Worm (Caenorhabditis elegans) whole organism, L1 larva: Measurements from ENCODE around the gene Y43F8C.9.

Experiments used
- C16A3.4 ChIP-seq: fragments of 150-350 bp; optimal IDR thresholded peaks from 2 replicates; lab custom pipeline; 2014; ENCODE audit warnings: missing biosample characterization, missing genetic modification characterization
- F16B12.6 ChIP-seq: fragments of 150-350 bp; optimal IDR thresholded peaks from 2 replicates; lab custom pipeline; 2014; ENCODE audit warnings: missing biosample characterization, missing genetic modification characterization
- blmp-1 ChIP-seq: fragments of 150-350 bp; optimal IDR thresholded peaks from 2 replicates; lab custom pipeline; 2014; ENCODE audit warnings: missing biosample characterization, missing genetic modification characterization
- ceh-8 ChIP-seq: fragments of 200-800 bp; sonication (Bioruptor generic); optimal IDR thresholded peaks from 2 replicates; lab custom pipeline; 2018; ENCODE audit warnings: mild to moderate bottlenecking, missing genetic modification characterization, moderate library complexity, missing compliant biosample characterization
- ceh-82 ChIP-seq, 3 experiments: fragments of 150-350 bp in 1 of 3; sonication (generic microtip) in 2 of 3; optimal IDR thresholded peaks; 2 replicates each; lab custom pipeline; 2014 to 2017; ENCODE audit warnings: missing biosample characterization in 3 of 3, missing genetic modification characterization in 3 of 3
- ceh-88 ChIP-seq: fragments of 200-800 bp; sonication (Bioruptor generic); IDR thresholded peaks from 2 replicates; pipeline ENCODE4 v1.3.6; 2022; ENCODE audit warnings: missing genetic modification characterization, missing compliant biosample characterization
- efl-1 ChIP-seq, 4 experiments: fragments of 150-350 bp; optimal IDR thresholded peaks in 3 of 4; peaks in 1 of 4; 1 replicate in 1 of 4; 2 replicates in 3 of 4; lab custom pipeline; 2014; ENCODE audit warnings: missing biosample characterization in 2 of 4, missing genetic modification characterization in 2 of 4, missing genetic modification reagents in 2 of 4
- egl-13 ChIP-seq: sonication (generic microtip); optimal IDR thresholded peaks from 2 replicates; lab custom pipeline; 2016; ENCODE audit warnings: missing genotype, missing genetic modification reagents, missing genetic modification characterization, missing compliant biosample characterization
- elt-2 ChIP-seq: sonication (generic microtip); optimal IDR thresholded peaks from 2 replicates; lab custom pipeline; 2016; ENCODE audit warnings: missing genetic modification characterization, mild to moderate bottlenecking, inconsistent platforms, missing compliant biosample characterization, missing genetic modification reagents
- elt-3 ChIP-seq, 6 experiments: fragments of 150-350 bp in 1 of 6; sonication (generic microtip); optimal IDR thresholded peaks; 2 replicates each; lab custom pipeline; 2017 to 2018; ENCODE audit warnings: missing biosample characterization in 6 of 6, missing genetic modification characterization in 6 of 6, inconsistent platforms in 1 of 6
- fkh-4 ChIP-seq: sonication (generic microtip); optimal IDR thresholded peaks from 2 replicates; lab custom pipeline; 2016; ENCODE audit warnings: missing compliant biosample characterization, missing genetic modification characterization, borderline replicate concordance
- fkh-8 ChIP-seq: sonication (generic microtip); optimal IDR thresholded peaks from 2 replicates; lab custom pipeline; 2016; ENCODE audit warnings: mild to moderate bottlenecking, missing genetic modification characterization, missing compliant biosample characterization
- fos-1 ChIP-seq: fragments of 150-350 bp; optimal IDR thresholded peaks from 2 replicates; lab custom pipeline; 2014; ENCODE audit warnings: missing biosample characterization, missing genetic modification characterization
- grh-1 ChIP-seq: fragments of 200-800 bp; sonication (Bioruptor generic); IDR thresholded peaks from 2 replicates; pipeline ENCODE4 v1.3.6; 2022; ENCODE audit warnings: missing genetic modification reagents, missing genetic modification characterization, missing compliant biosample characterization
- isw-1 ChIP-seq: fragments of 200-800 bp; sonication (Bioruptor generic); IDR thresholded peaks from 2 replicates; pipeline ENCODE4 v1.3.6; 2022; ENCODE audit warnings: missing genetic modification characterization, missing compliant biosample characterization
- jun-1 ChIP-seq: fragments of 150-350 bp; optimal IDR thresholded peaks from 2 replicates; lab custom pipeline; 2014; ENCODE audit warnings: missing biosample characterization, missing genetic modification reagents, missing genetic modification characterization
- lin-13 ChIP-seq: fragments of 150-350 bp; optimal IDR thresholded peaks from 2 replicates; lab custom pipeline; 2014; ENCODE audit warnings: missing biosample characterization, missing genetic modification reagents, missing genetic modification characterization
- lin-14 ChIP-seq: fragments of 200-800 bp; sonication (Bioruptor generic); optimal IDR thresholded peaks from 2 replicates; lab custom pipeline; 2018; ENCODE audit warnings: mild to moderate bottlenecking, missing genetic modification characterization, moderate library complexity, missing compliant biosample characterization
- lin-35 ChIP-seq, 2 experiments: fragments of 150-350 bp; optimal IDR thresholded peaks; 2 replicates each; lab custom pipeline; 2014; ENCODE audit warnings: missing biosample characterization in 2 of 2, missing genetic modification characterization in 2 of 2, missing genetic modification reagents in 2 of 2
- lir-3 ChIP-seq: sonication (generic microtip); optimal IDR thresholded peaks from 2 replicates; lab custom pipeline; 2016; ENCODE audit warnings: mild to moderate bottlenecking, missing genetic modification characterization, moderate library complexity, missing compliant biosample characterization; ENCODE audit not compliant: poor library complexity
- lsy-2 ChIP-seq, 2 experiments: fragments of 150-350 bp; optimal IDR thresholded peaks; 2 replicates each; lab custom pipeline; 2014; ENCODE audit warnings: missing biosample characterization in 2 of 2, missing genetic modification characterization in 2 of 2
- mab-9 ChIP-seq: fragments of 200-800 bp; sonication (Bioruptor generic); IDR thresholded peaks from 2 replicates; pipeline ENCODE4 v1.3.6; 2022; ENCODE audit warnings: missing genetic modification reagents, missing genetic modification characterization, missing compliant biosample characterization
- mdl-1 ChIP-seq, 2 experiments: fragments of 150-350 bp; optimal IDR thresholded peaks; 2 replicates each; lab custom pipeline; 2014 to 2017; ENCODE audit warnings: missing biosample characterization in 2 of 2, missing genetic modification characterization in 2 of 2, inconsistent platforms in 1 of 2
- mef-2 ChIP-seq: fragments of 150-350 bp; optimal IDR thresholded peaks from 2 replicates; lab custom pipeline; 2014; ENCODE audit warnings: missing biosample characterization, missing genetic modification characterization
- mep-1 ChIP-seq: fragments of 150-350 bp; optimal IDR thresholded peaks from 2 replicates; lab custom pipeline; 2014; ENCODE audit warnings: missing biosample characterization, missing genetic modification characterization
- nhr-47 ChIP-seq: sonication (generic microtip); optimal IDR thresholded peaks from 2 replicates; lab custom pipeline; 2016; ENCODE audit warnings: mild to moderate bottlenecking, missing genetic modification characterization, moderate library complexity, missing compliant biosample characterization
- nhr-71 ChIP-seq: sonication (generic microtip); optimal IDR thresholded peaks from 2 replicates; lab custom pipeline; 2016; ENCODE audit warnings: mild to moderate bottlenecking, missing genetic modification characterization, moderate library complexity, missing compliant biosample characterization
- nhr-77 ChIP-seq: fragments of 150-350 bp; optimal IDR thresholded peaks from 2 replicates; lab custom pipeline; 2014; ENCODE audit warnings: missing biosample characterization, missing genetic modification characterization
- nhr-85 ChIP-seq: sonication (generic microtip); peaks from one replicate; lab custom pipeline; 2016; ENCODE audit warnings: missing genetic modification characterization, inconsistent platforms, missing compliant biosample characterization
- nhr-90 ChIP-seq: sonication (generic microtip); optimal IDR thresholded peaks from 2 replicates; lab custom pipeline; 2016; ENCODE audit warnings: mild to moderate bottlenecking, missing genetic modification characterization, missing compliant biosample characterization; ENCODE audit not compliant: poor library complexity
- rnt-1 ChIP-seq: sonication (generic microtip); optimal IDR thresholded peaks from 2 replicates; lab custom pipeline; 2016; ENCODE audit warnings: mild to moderate bottlenecking, missing genetic modification characterization, moderate library complexity, missing compliant biosample characterization
- snpc-4 ChIP-seq: fragments of 150-350 bp; optimal IDR thresholded peaks from 2 replicates; lab custom pipeline; 2014; ENCODE audit warnings: missing biosample characterization, missing genetic modification characterization
- sox-4 ChIP-seq: sonication (generic microtip); optimal IDR thresholded peaks from 2 replicates; lab custom pipeline; 2016; ENCODE audit warnings: missing genetic modification characterization, missing compliant biosample characterization
- sptf-1 ChIP-seq: fragments of 150-350 bp; optimal IDR thresholded peaks from 2 replicates; lab custom pipeline; 2014; ENCODE audit warnings: missing biosample characterization, missing genetic modification characterization
- swsn-7 ChIP-seq: sonication (generic microtip); optimal IDR thresholded peaks from 2 replicates; lab custom pipeline; 2016; ENCODE audit warnings: missing genetic modification characterization, missing compliant biosample characterization
- tbx-2 ChIP-seq: sonication (generic microtip); optimal IDR thresholded peaks from 2 replicates; lab custom pipeline; 2016; ENCODE audit warnings: missing genetic modification characterization, missing compliant biosample characterization
- unc-130 ChIP-seq: fragments of 150-350 bp; optimal IDR thresholded peaks from 2 replicates; lab custom pipeline; 2017; ENCODE audit warnings: missing biosample characterization, missing genetic modification characterization, inconsistent platforms
- unc-86 ChIP-seq: sonication (generic microtip); optimal IDR thresholded peaks from 2 replicates; lab custom pipeline; 2016; ENCODE audit warnings: missing genetic modification characterization, missing compliant biosample characterization
- zag-1 ChIP-seq: fragments of 150-350 bp; optimal IDR thresholded peaks from 2 replicates; lab custom pipeline; 2014; ENCODE audit warnings: missing biosample characterization, missing genetic modification characterization
- zip-4 ChIP-seq: fragments of 200-800 bp; sonication (Bioruptor generic); optimal IDR thresholded peaks from 2 replicates; lab custom pipeline; 2018; ENCODE audit warnings: mild to moderate bottlenecking, missing genetic modification characterization, moderate library complexity, missing compliant biosample characterization
- ztf-11 ChIP-seq, 2 experiments: sonication (generic microtip); optimal IDR thresholded peaks; 2 replicates each; lab custom pipeline; 2016 to 2017; ENCODE audit warnings: missing genetic modification characterization in 2 of 2, missing biosample characterization in 1 of 2, missing compliant biosample characterization in 1 of 2

Y43F8C.9 gene

DNA sequence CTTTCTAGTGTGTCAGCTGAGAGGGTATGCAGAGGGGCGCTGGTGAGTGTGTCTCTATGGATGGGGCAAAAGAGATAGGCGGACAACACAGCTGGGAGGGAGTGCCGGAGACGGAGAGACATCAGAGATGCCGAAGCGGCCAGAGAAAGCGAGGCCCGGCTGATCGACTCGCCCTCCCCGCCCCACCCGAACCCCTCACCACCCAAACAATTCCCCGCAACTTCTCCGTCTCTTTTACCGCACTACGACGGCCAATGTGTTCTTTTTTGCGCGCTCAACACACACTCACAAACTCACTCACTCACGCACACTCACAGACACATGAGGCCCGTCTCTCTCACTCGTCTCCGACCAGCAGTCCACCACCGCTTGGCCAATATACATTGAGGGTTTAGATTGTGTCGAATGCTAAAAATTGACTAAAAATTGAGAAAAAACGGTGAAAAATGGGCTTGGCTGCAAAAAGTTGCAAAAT lies 23.4 kb upstream of the Y43F8C.9 start, which contains the start of gene Y43F8C.3 (continued):
- TF ChIP-seq snpc-4 (peak; percentile 19), ceh-8 (GFP tag; lab: Kevin White, UChicago) (peak; percentile 63), lin-13 (GFP tag; lab: Kevin White, UChicago) (peak; percentile 76), rnt-1 (tag; lab: Kevin White, UChicago) (peak; percentile 65), zip-4 (GFP tag; lab: Kevin White, UChicago) (no peak), zag-1 (tag; lab: Kevin White, UChicago) (no peak), ceh-82 (tag; optimal IDR thresholded peaks at IDR 0.05; lab: Kevin White, UChicago) (peak in 2 of 3 experiments; percentile 39 to 81), nhr-77 (peak; percentile 70), lin-35 (GFP tag; optimal IDR thresholded peaks at IDR 0.05; lab: Kevin White, UChicago) (peak; percentile 47 to 69), sptf-1 (no peak), elt-3 (tag; optimal IDR thresholded peaks at IDR 0.05; lab: Kevin White, UChicago) (peak in 1 of 6 experiments; percentile 3), sox-4 (no peak), efl-1 (optimal IDR thresholded peaks at IDR 0.05; lab: Kevin White, UChicago) (peak; percentile 32 to 46), efl-1 (GFP tag; optimal IDR thresholded peaks at IDR 0.05 in 1 of 2; lab: Kevin White, UChicago) (peak; percentile 33 to 92), swsn-7 (tag; lab: Kevin White, UChicago) (peak; percentile 48), tbx-2 (tag; lab: Kevin White, UChicago) (peak; percentile 29), isw-1 (peak; percentile 41), nhr-47 (tag; lab: Kevin White, UChicago) (peak; percentile 27), lin-14 (peak; percentile 95), jun-1 (tag; lab: Kevin White, UChicago) (peak; percentile 60), fkh-8 (tag; lab: Kevin White, UChicago) (peak; percentile 91), C16A3.4 (peak; percentile 88), unc-86 (tag; lab: Kevin White, UChicago) (no peak), mdl-1 (tag; optimal IDR thresholded peaks at IDR 0.05; lab: Kevin White, UChicago) (peak in 1 of 2 experiments; percentile 73), grh-1 (peak; percentile 12; the same call in 1 of the 2 replicates), fos-1 (tag; lab: Kevin White, UChicago) (peak; percentile 37), elt-2 (tag; lab: Kevin White, UChicago) (peak; percentile 12), mep-1 (peak; percentile 71), fkh-4 (tag; lab: Kevin White, UChicago) (no peak)
- TF ChIP-seq, all 84 proteins: peak for 36

DNA sequence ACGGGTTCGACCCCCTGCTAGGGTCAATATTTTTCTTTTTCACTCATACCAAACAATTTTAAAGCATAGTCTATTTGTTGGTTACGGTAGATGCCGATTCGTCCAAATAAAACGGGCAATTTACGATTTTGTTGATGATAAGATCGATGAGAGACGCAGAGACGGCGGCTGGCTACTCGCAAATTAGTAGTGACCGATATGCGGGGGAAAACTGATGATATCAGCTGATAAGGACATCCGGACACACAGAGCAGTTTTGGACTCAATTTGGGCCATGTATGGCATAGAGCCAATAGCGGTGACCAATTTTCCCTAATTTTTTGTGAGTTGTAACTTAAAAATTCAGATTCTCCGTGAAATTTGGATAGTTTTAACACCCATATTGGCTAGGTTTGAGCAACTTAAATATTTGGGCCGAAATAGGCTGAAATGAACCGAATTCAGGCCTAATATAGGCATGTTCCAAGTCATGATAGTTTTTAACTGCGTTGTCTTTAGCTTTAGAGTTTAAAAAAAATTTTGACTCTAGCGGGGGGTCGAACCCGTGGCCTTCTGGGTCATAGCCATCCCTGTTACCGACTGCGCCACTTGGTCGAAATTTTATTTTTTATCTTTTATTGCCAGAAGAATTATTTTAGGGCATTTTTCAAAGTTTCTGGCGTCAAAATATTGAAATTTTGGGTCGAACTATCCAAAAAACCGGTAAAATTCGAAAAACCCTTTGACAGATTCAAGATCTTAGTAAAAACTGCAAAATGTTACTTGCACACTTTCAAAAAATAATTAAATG lies 22.2 kb upstream of the Y43F8C.9 start:
- peak; percentile 16 for TF ChIP-seq nhr-85 (tag; lab: Kevin White, UChicago)
- TF ChIP-seq elt-2 (tag; lab: Kevin White, UChicago) = peak; percentile 16
- no peak for TF ChIP-seq nhr-90
- TF ChIP-seq mef-2 (tag; lab: Kevin White, UChicago) = no peak
- no peak for TF ChIP-seq nhr-71
- no peak for TF ChIP-seq ceh-88
- TF ChIP-seq unc-130 (tag; lab: Kevin White, UChicago) = no peak
- TF ChIP-seq egl-13 = no peak
- TF ChIP-seq lir-3 (tag; lab: Kevin White, UChicago) = no peak
- no peak for TF ChIP-seq mab-9
- no peak for TF ChIP-seq ztf-11 (tag; optimal IDR thresholded peaks at IDR 0.05; lab: Kevin White, UChicago)
- peak; percentile 37 for TF ChIP-seq blmp-1 (tag; lab: Kevin White, UChicago)
- peak in 1 of 2 experiments; percentile 35 for TF ChIP-seq lsy-2 (tag; optimal IDR thresholded peaks at IDR 0.05; lab: Kevin White, UChicago)
- TF ChIP-seq rnt-1 (tag; lab: Kevin White, UChicago) = no peak
- no peak for TF ChIP-seq F16B12.6
- peak in 1 of 6 experiments; percentile 8 for TF ChIP-seq elt-3 (tag; optimal IDR thresholded peaks at IDR 0.05; lab: Kevin White, UChicago)
- no peak for TF ChIP-seq efl-1 (optimal IDR thresholded peaks at IDR 0.05; lab: Kevin White, UChicago)
- peak in 1 of 2 experiments; percentile 72 for TF ChIP-seq efl-1 (GFP tag; optimal IDR thresholded peaks at IDR 0.05 in 1 of 2; lab: Kevin White, UChicago)
- no peak for TF ChIP-seq zag-1 (tag; lab: Kevin White, UChicago)
